Fruit fly (Drosophila melanogaster) whole organism, adult: Measurements from ENCODE around the gene ALiX.

Source experiments
- CG7045 ChIP-seq: fragments of 200-800 bp; sonication (Bioruptor generic); optimal IDR thresholded peaks from 2 replicates; lab custom pipeline; 2017; ENCODE audit warnings: missing biosample characterization, mild to moderate bottlenecking, missing genetic modification characterization
- Hr96 ChIP-seq: fragments of 200-800 bp; sonication (Bioruptor generic); optimal IDR thresholded peaks from 2 replicates; lab custom pipeline; 2016; ENCODE audit warnings: missing biosample characterization, missing genetic modification characterization
- bab1 ChIP-seq: fragments of 200-800 bp; sonication (Bioruptor generic); optimal IDR thresholded peaks from 3 replicates; lab custom pipeline; 2019; ENCODE audit warnings: missing biosample characterization, mild to moderate bottlenecking, missing genetic modification characterization, moderate library complexity
- kay ChIP-seq: fragments of 200-800 bp; sonication (Bioruptor generic); peaks from one replicate; lab custom pipeline; 2016; ENCODE audit warnings: missing biosample characterization, missing genetic modification characterization, borderline replicate concordance
- tj ChIP-seq: fragments of 200-800 bp; sonication (Bioruptor generic); optimal IDR thresholded peaks from 3 replicates; lab custom pipeline; 2017; ENCODE audit warnings: missing biosample characterization, mild to moderate bottlenecking, missing genetic modification characterization, moderate library complexity

DNA sequence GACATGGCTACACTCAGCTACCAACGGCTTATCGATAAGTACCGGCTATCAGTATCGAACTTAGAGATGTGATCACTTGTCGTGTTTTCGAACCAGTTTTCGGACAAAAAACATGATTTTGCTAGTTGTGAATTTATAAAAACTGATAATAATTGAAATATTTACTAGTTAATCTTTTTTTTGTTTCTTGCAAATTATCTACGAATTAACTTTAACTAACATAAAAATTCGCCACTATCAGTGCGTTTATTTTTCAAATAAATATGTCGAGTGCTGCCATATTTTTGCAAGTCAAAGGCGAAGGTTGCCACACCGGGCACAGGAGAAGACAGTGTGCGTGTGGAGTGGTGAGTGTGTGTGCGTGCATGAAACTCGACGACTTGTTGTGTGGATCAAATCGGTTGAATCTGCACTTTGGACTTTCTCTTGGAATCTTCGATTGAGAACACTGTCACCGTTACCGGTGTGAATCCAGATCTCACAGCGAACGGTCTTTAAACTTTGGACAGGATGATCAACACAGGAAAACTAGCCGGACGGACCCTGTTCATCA is 22.7 kb downstream of the ALiX start, which contains the start of gene Hsdl2:
- TF ChIP-seq Hr96 (GFP tag; lab: Kevin White, UChicago) (peak; percentile 57), kay (GFP tag; lab: Kevin White, UChicago) (no peak), tj (peak; percentile 43), CG7045 (GFP tag; lab: Kevin White, UChicago) (peak; percentile 22), bab1 (GFP tag; lab: Kevin White, UChicago) (peak; percentile 37)
